Fruit fly (Drosophila melanogaster) whole organism, embryonic: ENCODE measurements around the gene mRpL40.

Experiments
- ATbp ChIP-seq: fragments of 200-800 bp; sonication (Bioruptor generic); optimal IDR thresholded peaks from 2 replicates; lab custom pipeline; 2017; ENCODE audit warnings: missing biosample characterization, mild to moderate bottlenecking, missing genetic modification characterization, missing genetic modification reagents
- Abd-B ChIP-seq: fragments of 200-800 bp; sonication (Bioruptor generic); optimal IDR thresholded peaks from 2 replicates; lab custom pipeline; 2018; ENCODE audit warnings: missing biosample characterization, mild to moderate bottlenecking, missing genetic modification characterization, moderate library complexity
- Atf3 ChIP-seq: fragments of 200-800 bp; sonication (Bioruptor generic); optimal IDR thresholded peaks from 3 replicates; lab custom pipeline; 2016; ENCODE audit warnings: missing biosample characterization, missing genetic modification characterization
- Bdp1 ChIP-seq: fragments of 200-800 bp; sonication (Bioruptor generic); optimal IDR thresholded peaks from 3 replicates; lab custom pipeline; 2016; ENCODE audit warnings: missing biosample characterization, missing genetic modification characterization
- CG10959 ChIP-seq: fragments of 200-800 bp; sonication (Bioruptor generic); IDR thresholded peaks from 2 replicates; pipeline ENCODE4 v1.3.6; 2022; ENCODE audit warnings: missing biosample characterization, missing genetic modification characterization
- CG12155 ChIP-seq: fragments of 200-800 bp; sonication (Bioruptor generic); optimal IDR thresholded peaks from 3 replicates; lab custom pipeline; 2016; ENCODE audit warnings: missing biosample characterization, missing genetic modification characterization
- CG12391 ChIP-seq: fragments of 200-800 bp; sonication (Bioruptor generic); optimal IDR thresholded peaks from 3 replicates; lab custom pipeline; 2018; ENCODE audit warnings: missing biosample characterization, mild to moderate bottlenecking, missing genetic modification characterization, moderate library complexity
- CG12659 ChIP-seq: fragments of 200-800 bp; sonication (Bioruptor generic); optimal IDR thresholded peaks from 3 replicates; lab custom pipeline; 2017; ENCODE audit warnings: mild to moderate bottlenecking, missing biosample characterization, missing genetic modification reagents, missing genetic modification characterization
- CG12744 ChIP-seq: fragments of 200-800 bp; sonication (Bioruptor generic); optimal IDR thresholded peaks from 2 replicates; lab custom pipeline; 2016; ENCODE audit warnings: missing biosample characterization, missing genetic modification characterization
- CG13287 ChIP-seq: fragments of 200-800 bp; sonication (Bioruptor generic); IDR thresholded peaks from 2 replicates; pipeline ENCODE4 v1.3.6; 2022; ENCODE audit warnings: missing biosample characterization, missing genetic modification characterization; ENCODE audit not compliant: partially characterized antibody
- CG14441 ChIP-seq: fragments of 200-800 bp; sonication (Bioruptor generic); IDR thresholded peaks from 2 replicates; pipeline ENCODE4 v1.3.6; 2022; ENCODE audit warnings: missing biosample characterization, missing genetic modification characterization
- CG15073 ChIP-seq: fragments of 200-800 bp; sonication (Bioruptor generic); optimal IDR thresholded peaks from 2 replicates; lab custom pipeline; 2016; ENCODE audit warnings: missing biosample characterization, missing genetic modification characterization
- CG16779 ChIP-seq: fragments of 200-800 bp; sonication (Bioruptor generic); IDR thresholded peaks from 2 replicates; pipeline ENCODE4 v1.3.6; 2022; ENCODE audit warnings: missing biosample characterization, missing genetic modification characterization
- CG18764 ChIP-seq: fragments of 200-800 bp; sonication (Bioruptor generic); optimal IDR thresholded peaks from 3 replicates; lab custom pipeline; 2016; ENCODE audit warnings: missing biosample characterization, missing genetic modification characterization
- CG32772 ChIP-seq: fragments of 200-800 bp; sonication (Bioruptor generic); IDR thresholded peaks from 2 replicates; pipeline ENCODE4 v1.3.6; 2022; ENCODE audit warnings: missing biosample characterization, missing genetic modification characterization
- CG3407 ChIP-seq: fragments of 200-800 bp; sonication (Bioruptor generic); optimal IDR thresholded peaks from 2 replicates; lab custom pipeline; 2018; ENCODE audit warnings: missing biosample characterization, mild to moderate bottlenecking, missing genetic modification characterization
- CG34422 ChIP-seq: fragments of 200-800 bp; sonication (Bioruptor generic); IDR thresholded peaks from 3 replicates; pipeline ENCODE4 v1.3.6; 2022; ENCODE audit warnings: missing biosample characterization, missing genetic modification characterization
- CG42726 ChIP-seq: fragments of 200-800 bp; sonication (Bioruptor generic); IDR thresholded peaks from 2 replicates; pipeline ENCODE4 v1.3.6; 2022; ENCODE audit warnings: missing biosample characterization, missing genetic modification characterization; ENCODE audit not compliant: partially characterized antibody
- CG4854 ChIP-seq: fragments of 200-800 bp; sonication (Bioruptor generic); optimal IDR thresholded peaks from 2 replicates; lab custom pipeline; 2016; ENCODE audit warnings: missing biosample characterization, missing genetic modification characterization, inconsistent platforms
- CG7786 ChIP-seq: fragments of 200-800 bp; sonication (Bioruptor generic); optimal IDR thresholded peaks from 2 replicates; lab custom pipeline; 2016; ENCODE audit warnings: missing biosample characterization, missing genetic modification characterization
- D19A ChIP-seq: fragments of 200-800 bp; optimal IDR thresholded peaks from 3 replicates; lab custom pipeline; 2019; ENCODE audit warnings: missing biosample characterization, mild to moderate bottlenecking, missing genetic modification characterization, moderate library complexity
- Dip2 ChIP-seq: fragments of 200-800 bp; sonication (Bioruptor generic); IDR thresholded peaks from 2 replicates; pipeline ENCODE4 v1.3.6; 2022; ENCODE audit warnings: missing biosample characterization, missing genetic modification characterization
- Doc2 ChIP-seq: fragments of 200-800 bp; sonication (Bioruptor generic); IDR thresholded peaks from 2 replicates; pipeline ENCODE4 v1.3.6; 2022; ENCODE audit warnings: missing biosample characterization, missing genetic modification characterization
- Gug ChIP-seq: fragments of 200-800 bp; sonication (Bioruptor generic); IDR thresholded peaks from 4 replicates; pipeline ENCODE4 v1.3.6; 2022; ENCODE audit warnings: missing biosample characterization, missing genetic modification characterization
- HHEX ChIP-seq: fragments of 200-800 bp; sonication (Bioruptor generic); optimal IDR thresholded peaks from 3 replicates; lab custom pipeline; 2017; ENCODE audit warnings: missing biosample characterization, mild to moderate bottlenecking, missing genetic modification characterization, missing genetic modification reagents
- Hmx ChIP-seq: fragments of 200-800 bp; sonication (Bioruptor generic); optimal IDR thresholded peaks from 2 replicates; lab custom pipeline; 2016; ENCODE audit warnings: missing biosample characterization, missing genetic modification characterization
- Med ChIP-seq: fragments of 200-800 bp; sonication (Bioruptor generic); peaks from one replicate; lab custom pipeline; 2016; ENCODE audit warnings: missing biosample characterization, missing genetic modification characterization, mild to moderate bottlenecking, inconsistent platforms, moderate library complexity
- Sry-δ ChIP-seq: fragments of 200-800 bp; sonication (Bioruptor generic); optimal IDR thresholded peaks from 2 replicates; lab custom pipeline; 2016; ENCODE audit warnings: missing biosample characterization, missing genetic modification characterization
- abd-A ChIP-seq: fragments of 200-800 bp; sonication (Bioruptor generic); optimal IDR thresholded peaks from 3 replicates; lab custom pipeline; 2019; ENCODE audit warnings: missing biosample characterization, mild to moderate bottlenecking, missing genetic modification characterization, moderate library complexity
- aop ChIP-seq: fragments of 200-800 bp; sonication (Bioruptor generic); IDR thresholded peaks from 2 replicates; pipeline ENCODE4 v1.3.6; 2022; ENCODE audit warnings: missing biosample characterization, missing genetic modification characterization
- btn ChIP-seq: fragments of 200-800 bp; sonication (Bioruptor generic); optimal IDR thresholded peaks from 2 replicates; lab custom pipeline; 2016; ENCODE audit warnings: missing biosample characterization, missing genetic modification characterization
- crol ChIP-seq: fragments of 200-800 bp; sonication (Bioruptor generic); IDR thresholded peaks from 2 replicates; pipeline ENCODE4 v1.3.6; 2022; ENCODE audit warnings: missing biosample characterization, missing genetic modification characterization
- crp ChIP-seq, 2 experiments: fragments of 200-800 bp; sonication (Bioruptor generic); optimal IDR thresholded peaks; 2 replicates in 1 of 2; 3 replicates in 1 of 2; lab custom pipeline; 2017; ENCODE audit warnings: missing biosample characterization in 2 of 2, missing genetic modification characterization in 2 of 2, mild to moderate bottlenecking in 1 of 2, moderate library complexity in 1 of 2
- ham ChIP-seq: fragments of 200-800 bp; sonication (Bioruptor generic); IDR thresholded peaks from 2 replicates; pipeline ENCODE4 v1.3.6; 2022; ENCODE audit warnings: missing biosample characterization, missing genetic modification characterization
- hbn ChIP-seq: fragments of 200-800 bp; sonication (Bioruptor generic); IDR thresholded peaks from 2 replicates; pipeline ENCODE4 v1.3.6; 2022; ENCODE audit warnings: missing biosample characterization, missing genetic modification characterization; ENCODE audit not compliant: partially characterized antibody
- lbe ChIP-seq: fragments of 200-800 bp; sonication (Bioruptor generic); optimal IDR thresholded peaks from 2 replicates; lab custom pipeline; 2016; ENCODE audit warnings: missing biosample characterization, mild to moderate bottlenecking, missing genetic modification characterization
- oc ChIP-seq: fragments of 200-800 bp; sonication (Bioruptor generic); optimal IDR thresholded peaks from 2 replicates; lab custom pipeline; 2018; ENCODE audit warnings: missing biosample characterization, mild to moderate bottlenecking, missing genetic modification characterization, moderate library complexity
- odd ChIP-seq: fragments of 200-800 bp; sonication (Bioruptor generic); optimal IDR thresholded peaks from 2 replicates; lab custom pipeline; 2017; ENCODE audit warnings: missing biosample characterization, mild to moderate bottlenecking, missing genetic modification characterization
- peb ChIP-seq: fragments of 200-800 bp; sonication (Bioruptor generic); IDR thresholded peaks from 2 replicates; pipeline ENCODE4 v1.3.6; 2022; ENCODE audit warnings: missing biosample characterization, missing genetic modification characterization
- phol ChIP-seq: fragments of 200-800 bp; sonication (Bioruptor generic); optimal IDR thresholded peaks from 3 replicates; lab custom pipeline; 2018; ENCODE audit warnings: missing biosample characterization, mild to moderate bottlenecking, missing genetic modification characterization, moderate library complexity
- pita ChIP-seq: fragments of 200-800 bp; sonication (Bioruptor generic); optimal IDR thresholded peaks from 2 replicates; lab custom pipeline; 2017; ENCODE audit warnings: missing biosample characterization, mild to moderate bottlenecking, missing genetic modification characterization
- pnt ChIP-seq: fragments of 200-800 bp; sonication (Bioruptor generic); optimal IDR thresholded peaks from 3 replicates; lab custom pipeline; 2016; ENCODE audit warnings: missing biosample characterization, missing genetic modification characterization
- sug ChIP-seq: fragments of 200-800 bp; optimal IDR thresholded peaks from 2 replicates; lab custom pipeline; 2019; ENCODE audit warnings: missing biosample characterization, mild to moderate bottlenecking, missing genetic modification characterization, moderate library complexity
- tna ChIP-seq: fragments of 200-800 bp; sonication (Bioruptor generic); IDR thresholded peaks from 2 replicates; pipeline ENCODE4 v1.3.6; 2022; ENCODE audit warnings: missing biosample characterization, missing genetic modification characterization; ENCODE audit not compliant: partially characterized antibody
- trh ChIP-seq: fragments of 200-800 bp; sonication (Bioruptor generic); optimal IDR thresholded peaks from 2 replicates; lab custom pipeline; 2016; ENCODE audit warnings: missing biosample characterization, missing genetic modification characterization
- usp ChIP-seq: fragments of >200 bp; optimal IDR thresholded peaks from 2 replicates; lab custom pipeline; 2017; ENCODE audit warnings: missing biosample characterization, missing genetic modification characterization
- vvl ChIP-seq: fragments of 200-800 bp; sonication (Bioruptor generic); IDR thresholded peaks from 2 replicates; pipeline ENCODE4 v1.3.6; 2022; ENCODE audit warnings: missing biosample characterization, missing genetic modification characterization
- z ChIP-seq: fragments of 200-800 bp; sonication (Bioruptor generic); IDR thresholded peaks from 3 replicates; pipeline ENCODE4 v1.3.6; 2022; ENCODE audit warnings: missing biosample characterization, missing genetic modification characterization
- zfh2 ChIP-seq: fragments of 200-800 bp; sonication (Bioruptor generic); optimal IDR thresholded peaks from 2 replicates; lab custom pipeline; 2016; ENCODE audit warnings: missing biosample characterization, missing genetic modification characterization

The mRpL40 gene

DNA sequence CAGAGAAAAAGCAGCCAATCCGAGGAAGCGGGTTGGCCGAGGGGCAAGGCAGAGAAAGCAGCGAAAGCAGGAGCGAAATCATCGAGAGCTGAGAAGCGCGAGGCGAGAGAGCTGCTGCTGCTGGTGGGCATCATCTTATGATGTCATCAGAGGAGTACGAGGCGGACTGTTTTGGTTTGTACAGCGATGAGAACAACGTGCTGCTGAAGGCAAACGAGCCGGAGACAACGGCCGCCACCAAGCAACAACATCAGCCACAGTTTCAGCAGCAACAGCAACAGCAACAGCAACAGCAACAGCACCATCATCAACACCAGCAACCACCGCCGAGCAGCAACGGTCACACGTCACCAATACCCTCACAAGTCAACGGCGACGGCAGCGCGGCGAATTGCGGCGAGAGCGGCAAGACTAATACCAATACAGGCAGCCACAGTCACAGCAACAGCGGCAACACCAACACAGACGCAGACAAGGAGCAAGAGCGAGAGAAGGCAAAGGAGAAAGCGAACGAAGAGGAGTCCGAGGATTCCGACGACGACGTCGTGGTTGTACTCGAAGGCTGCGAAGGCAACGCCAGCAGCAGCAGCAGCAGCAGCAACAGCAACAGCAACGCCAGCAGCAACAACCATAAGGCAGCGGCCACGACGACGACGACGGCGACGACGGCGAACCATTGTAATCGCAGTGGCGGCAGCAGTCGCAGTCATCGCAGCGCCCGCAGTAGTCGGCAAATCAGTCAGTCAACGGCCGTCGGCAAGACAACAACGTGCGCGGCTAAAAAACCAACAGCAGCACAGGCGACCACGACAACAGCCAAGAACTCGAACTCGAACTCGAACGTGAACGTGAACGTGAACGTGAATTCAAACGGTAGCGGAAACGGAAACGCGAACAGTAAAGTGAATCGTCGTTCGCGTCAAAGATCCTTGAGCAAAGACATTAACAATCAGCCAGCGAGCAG lies 35.4 kb upstream of the mRpL40 start (continued):
- no peak for TF ChIP-seq trh (GFP tag; lab: Kevin White, UChicago)
- TF ChIP-seq CG14441 (GFP tag; lab: Robert Waterston, UW) = 0 out of 2 replicates have a peak, but pooled peaks have one; percentile 22
- no peak for TF ChIP-seq ATbp (GFP tag; lab: Kevin White, UChicago)
- no peak for TF ChIP-seq Dip2 (GFP tag; lab: Robert Waterston, UW)
- TF ChIP-seq peb (GFP tag; lab: Robert Waterston, UW) = no peak
- TF ChIP-seq crp (GFP tag; optimal IDR thresholded peaks at IDR 0.05; lab: Kevin White, UChicago) = no peak
- TF ChIP-seq Hmx (GFP tag; lab: Kevin White, UChicago) = no peak
- TF ChIP-seq CG18764 = no peak
- no peak for TF ChIP-seq CG3407 (GFP tag; lab: Kevin White, UChicago)
- TF ChIP-seq CG34422 (GFP tag; lab: Robert Waterston, UW) = 0 out of 3 replicates have a peak, but pooled peaks have one; percentile 27
- 0 out of 2 replicates have a peak, but pooled peaks have one; percentile 32 for TF ChIP-seq hbn (GFP tag; lab: Robert Waterston, UW)
- TF ChIP-seq z (GFP tag; lab: Robert Waterston, UW) = peak; percentile 67; the same call in 2 of the 3 replicates
- TF ChIP-seq CG12391 (tag; lab: Kevin White, UChicago) = peak; percentile 12
- TF ChIP-seq phol (tag; lab: Kevin White, UChicago) = no peak
- no peak for TF ChIP-seq pnt
- peak; percentile 24; the same call in 1 of the 4 replicates for TF ChIP-seq Gug (GFP tag; lab: Robert Waterston, UW)
- TF ChIP-seq Abd-B = no peak
- no peak for TF ChIP-seq CG4854 (GFP tag; lab: Kevin White, UChicago)
- TF ChIP-seq tna (GFP tag; lab: Robert Waterston, UW) = no peak
- no peak for TF ChIP-seq CG7786 (GFP tag; lab: Kevin White, UChicago)
- no peak for TF ChIP-seq aop
- no peak for TF ChIP-seq sug (tag; lab: Kevin White, UChicago)
- no peak for TF ChIP-seq Sry-δ (GFP tag; lab: Kevin White, UChicago)
- no peak for TF ChIP-seq Doc2 (GFP tag; lab: Robert Waterston, UW)
- no peak for TF ChIP-seq ham (GFP tag; lab: Robert Waterston, UW)
- TF ChIP-seq CG16779 = no peak
- no peak for TF ChIP-seq usp (GFP tag; lab: Kevin White, UChicago)
- TF ChIP-seq CG13287 = no peak; the same call in 1 of the 2 replicates
- TF ChIP-seq CG15073 (GFP tag; lab: Kevin White, UChicago) = no peak
- TF ChIP-seq CG10959 (GFP tag; lab: Robert Waterston, UW) = no peak
- TF ChIP-seq lbe (GFP tag; lab: Kevin White, UChicago) = no peak
- no peak for TF ChIP-seq CG12155 (GFP tag; lab: Kevin White, UChicago)
- no peak for TF ChIP-seq CG12659 (GFP tag; lab: Kevin White, UChicago)
- TF ChIP-seq oc = peak; percentile 23
- no peak for TF ChIP-seq zfh2 (GFP tag; lab: Kevin White, UChicago)
- TF ChIP-seq crol = peak; percentile 26; the same call in 1 of the 2 replicates
- peak; percentile 34 for TF ChIP-seq btn (GFP tag; lab: Kevin White, UChicago)
- peak; percentile 16 for TF ChIP-seq Atf3 (GFP tag; lab: Kevin White, UChicago)
- peak; percentile 89 for TF ChIP-seq Med (GFP tag; lab: Kevin White, UChicago)
- peak; percentile 1 for TF ChIP-seq D19A
- no peak for TF ChIP-seq pita
- peak; percentile 22 for TF ChIP-seq Bdp1
- TF ChIP-seq vvl (GFP tag; lab: Robert Waterston, UW) = peak; percentile 52; the same call in 1 of the 2 replicates
- peak; percentile 29 for TF ChIP-seq HHEX (GFP tag; lab: Kevin White, UChicago)
- no peak for TF ChIP-seq CG32772 (GFP tag; lab: Robert Waterston, UW)
- TF ChIP-seq abd-A (tag; lab: Kevin White, UChicago) = peak; percentile 23
- TF ChIP-seq odd = peak; percentile 63
- peak; percentile 3 for TF ChIP-seq CG12744 (GFP tag; lab: Kevin White, UChicago)
- TF ChIP-seq CG42726 (GFP tag; lab: Robert Waterston, UW) = peak; percentile 77
